Worm (Caenorhabditis elegans): ENCODE measurements around the gene sec-23.

DNA sequence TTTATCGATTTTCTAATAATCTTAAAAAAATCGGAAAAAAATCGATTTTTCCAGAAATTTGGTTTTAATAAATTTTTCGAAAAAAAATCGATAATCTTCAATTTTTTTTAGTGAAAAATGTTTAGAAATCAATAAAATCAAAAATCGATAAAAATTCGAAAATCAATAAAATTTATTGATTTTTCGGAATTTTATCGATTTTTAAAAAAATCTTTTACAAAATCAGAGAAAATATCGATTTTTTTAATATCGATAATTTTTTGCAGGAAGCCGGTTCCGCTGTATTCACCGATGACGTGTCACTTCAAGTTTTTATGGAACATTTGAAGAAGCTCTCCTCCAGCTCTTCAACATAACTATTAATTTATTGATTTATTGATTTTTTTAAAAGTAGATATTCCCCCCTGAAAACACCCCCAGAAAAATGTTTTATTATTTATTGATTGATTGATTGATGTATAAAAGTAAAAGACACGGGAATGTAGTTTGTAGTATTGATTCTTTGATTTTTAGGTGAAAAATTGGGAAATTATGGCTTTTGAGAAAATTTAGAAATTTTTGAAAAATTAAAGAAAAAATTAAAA is 14.2 kb downstream of the sec-23 start:
- TF ChIP-seq pha-4 (tag; optimal IDR thresholded peaks at IDR 0.05) (no peak), elt-1 (tag; optimal IDR thresholded peaks at IDR 0.05; ENCODE audit: borderline replicate concordance, insufficient read depth) (no peak), blmp-1 (tag; optimal IDR thresholded peaks at IDR 0.05) (no peak), ces-1 (GFP tag; optimal IDR thresholded peaks at IDR 0.05) (no peak), ham-2 (GFP tag; optimal IDR thresholded peaks at IDR 0.05) (no peak), sptf-1 (tag; optimal IDR thresholded peaks at IDR 0.05) (no peak), snpc-4 (tag; optimal IDR thresholded peaks at IDR 0.05) (no peak)

All from whole organism, mixed stage, embryonic.